Fruit fly (Drosophila melanogaster): ENCODE results near the gene CG31710.

CG31710 gene

DNA sequence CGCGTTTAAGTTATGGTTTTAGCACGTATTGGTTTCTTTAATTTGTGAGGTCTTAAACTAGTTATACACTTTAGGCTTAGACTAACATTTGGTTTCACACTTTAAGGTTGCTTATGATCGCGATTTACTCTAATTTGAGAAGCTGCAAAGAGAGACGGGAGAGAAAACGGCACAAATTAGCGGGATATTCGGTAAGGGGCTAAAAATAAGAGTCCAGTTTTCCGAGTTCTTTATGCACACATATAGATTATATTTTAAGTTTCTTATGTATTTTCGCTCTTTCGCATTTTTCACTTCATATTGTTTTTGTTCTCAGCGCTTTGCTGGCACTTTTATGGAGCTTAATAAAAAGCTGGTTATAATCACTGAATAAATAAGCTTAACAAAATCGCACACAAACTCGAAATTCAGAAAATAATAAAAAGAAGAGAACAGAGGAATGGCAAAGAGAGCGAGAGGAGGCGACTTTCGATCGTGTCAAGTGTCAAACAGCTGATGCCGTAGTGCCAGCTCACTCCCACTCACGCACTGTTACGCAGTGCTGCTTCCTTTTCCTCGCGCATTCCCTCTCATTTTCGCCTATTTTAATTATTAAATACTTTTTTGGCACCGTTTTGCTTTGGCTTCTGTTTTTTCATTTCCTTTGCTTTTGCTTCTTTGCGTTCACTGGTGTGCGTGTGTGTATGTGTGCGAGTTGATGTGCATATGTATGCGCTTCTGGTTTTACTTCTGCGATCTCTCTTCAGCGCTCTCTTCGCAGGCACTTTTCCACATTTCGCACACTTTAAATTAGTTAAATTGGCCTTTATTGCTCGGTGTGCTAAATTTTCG lies 7.4 kb downstream of the CG31710 start:
- TF ChIP-seq br (GFP tag; optimal IDR thresholded peaks at IDR 0.05) (peak; percentile 45), tai (GFP tag; optimal IDR thresholded peaks at IDR 0.05) (no peak), brk (GFP tag; optimal IDR thresholded peaks at IDR 0.05) (peak; percentile 37), Sp1 (GFP tag; optimal IDR thresholded peaks at IDR 0.05) (no peak), rgr (GFP tag; optimal IDR thresholded peaks at IDR 0.05) (peak; percentile 17), h (GFP tag; optimal IDR thresholded peaks at IDR 0.05) (no peak), Dif (GFP tag; optimal IDR thresholded peaks at IDR 0.05; ENCODE audit: partially characterized antibody) (peak; percentile 10), dmrt93B (GFP tag; optimal IDR thresholded peaks at IDR 0.05) (no peak), N (GFP tag; optimal IDR thresholded peaks at IDR 0.05) (peak; percentile 83), psq (GFP tag; optimal IDR thresholded peaks at IDR 0.05) (peak; percentile 78), Abd-B (GFP tag; optimal IDR thresholded peaks at IDR 0.05) (no peak), Rel (GFP tag; optimal IDR thresholded peaks at IDR 0.05) (peak; percentile 9), Rel (tag; optimal IDR thresholded peaks at IDR 0.05) (no peak), sage (GFP tag; optimal IDR thresholded peaks at IDR 0.05) (peak; percentile 73), Myc (optimal IDR thresholded peaks at IDR 0.05) (no peak), CG32264 (GFP tag; optimal IDR thresholded peaks at IDR 0.05) (peak; percentile 49)

- TF ChIP-seq Dfd (GFP tag; optimal IDR thresholded peaks at IDR 0.05) (peak; percentile 92), dl (GFP tag; optimal IDR thresholded peaks at IDR 0.05; ENCODE audit: insufficient read depth in 1 of 2, partially characterized antibody in 2 of 2) (no peak)
Measured at dm6 chr2L:9697561-9697960, 8.2 kb downstream of the CG31710 start.

dm6 chr2L:9695723-9696122 lies 10.0 kb downstream of the CG31710 start:
- no peak for TF ChIP-seq lola (GFP tag; optimal IDR thresholded peaks at IDR 0.05)
- TF ChIP-seq GATAd (GFP tag; optimal IDR thresholded peaks at IDR 0.05): no peak
- TF ChIP-seq Hr78 (GFP tag; optimal IDR thresholded peaks at IDR 0.05): no peak
- TF ChIP-seq foxo (GFP tag; optimal IDR thresholded peaks at IDR 0.05): no peak
- no peak for TF ChIP-seq Abd-B (GFP tag; optimal IDR thresholded peaks at IDR 0.05)
- TF ChIP-seq Hnf4 (GFP tag; optimal IDR thresholded peaks at IDR 0.05): no peak
- no peak for TF ChIP-seq sage (GFP tag; optimal IDR thresholded peaks at IDR 0.05)
- TF ChIP-seq Mio (GFP tag; optimal IDR thresholded peaks at IDR 0.05): no peak
- no peak for TF ChIP-seq woc (GFP tag; optimal IDR thresholded peaks at IDR 0.05)
- TF ChIP-seq sv (GFP tag; optimal IDR thresholded peaks at IDR 0.05): no peak
- no peak for TF ChIP-seq OdsH (GFP tag; optimal IDR thresholded peaks at IDR 0.05)
- no peak for TF ChIP-seq CG32264 (GFP tag; optimal IDR thresholded peaks at IDR 0.05)
- no peak for TF ChIP-seq Hr83 (GFP tag; optimal IDR thresholded peaks at IDR 0.05; ENCODE audit: poor library complexity, severe bottlenecking)
- TF ChIP-seq N (GFP tag; optimal IDR thresholded peaks at IDR 0.05): no peak
- TF ChIP-seq brk (GFP tag; optimal IDR thresholded peaks at IDR 0.05): no peak
- no peak for TF ChIP-seq pan (optimal IDR thresholded peaks at IDR 0.05)

- no peak for TF ChIP-seq pan (optimal IDR thresholded peaks at IDR 0.05)
- TF ChIP-seq sv (GFP tag; optimal IDR thresholded peaks at IDR 0.05): no peak
- TF ChIP-seq h (GFP tag; optimal IDR thresholded peaks at IDR 0.05): peak; percentile 22
- no peak for TF ChIP-seq woc (GFP tag; optimal IDR thresholded peaks at IDR 0.05)
Measured at dm6 chr2L:9693924-9694610, 11.7 kb downstream of the CG31710 start.

dm6 chr2L:9692364-9693348 lies 13.1 kb downstream of the CG31710 start:
- TF ChIP-seq Hnf4 (GFP tag; optimal IDR thresholded peaks at IDR 0.05): peak; percentile 55
- peak; percentile 30 for TF ChIP-seq br (GFP tag; optimal IDR thresholded peaks at IDR 0.05)
- peak; percentile 57 for TF ChIP-seq sv (GFP tag; optimal IDR thresholded peaks at IDR 0.05)
- TF ChIP-seq woc (GFP tag; optimal IDR thresholded peaks at IDR 0.05): no peak
- TF ChIP-seq brk (GFP tag; optimal IDR thresholded peaks at IDR 0.05): peak; percentile 46
- no peak for TF ChIP-seq lola (GFP tag; optimal IDR thresholded peaks at IDR 0.05)
- peak; percentile 67 for TF ChIP-seq ey (GFP tag; optimal IDR thresholded peaks at IDR 0.05)
- TF ChIP-seq Sp1 (GFP tag; optimal IDR thresholded peaks at IDR 0.05): peak; percentile 54
- TF ChIP-seq rgr (GFP tag; optimal IDR thresholded peaks at IDR 0.05): peak; percentile 74
- peak; percentile 25 for TF ChIP-seq dmrt93B (GFP tag; optimal IDR thresholded peaks at IDR 0.05)
- peak; percentile 63 for TF ChIP-seq HLH106 (tag; optimal IDR thresholded peaks at IDR 0.05)
- no peak for TF ChIP-seq tai (GFP tag; optimal IDR thresholded peaks at IDR 0.05)
- TF ChIP-seq OdsH (GFP tag; optimal IDR thresholded peaks at IDR 0.05): peak; percentile 76
- peak; percentile 69 for TF ChIP-seq fru (GFP tag; optimal IDR thresholded peaks at IDR 0.05)
- TF ChIP-seq Myc (optimal IDR thresholded peaks at IDR 0.05): no peak
- TF ChIP-seq Rel (GFP tag; optimal IDR thresholded peaks at IDR 0.05): no peak
- TF ChIP-seq Rel (tag; optimal IDR thresholded peaks at IDR 0.05): no peak
- no peak for TF ChIP-seq N (GFP tag; optimal IDR thresholded peaks at IDR 0.05)
- TF ChIP-seq Jra (GFP tag; optimal IDR thresholded peaks at IDR 0.05): peak; percentile 8
- peak; percentile 96 for TF ChIP-seq jim (GFP tag; optimal IDR thresholded peaks at IDR 0.05)
- TF ChIP-seq h (GFP tag; optimal IDR thresholded peaks at IDR 0.05): peak; percentile 68
- peak; percentile 64 for TF ChIP-seq psq (GFP tag; optimal IDR thresholded peaks at IDR 0.05)
- TF ChIP-seq foxo (GFP tag; optimal IDR thresholded peaks at IDR 0.05): peak in 1 of 2 experiments; percentile 76

Data from whole organism, wandering third instar larva.